Fruit fly (Drosophila melanogaster) whole organism, embryonic: ENCODE measurements around the gene UbcE2H.

ENCODE experiments used
- Abd-B ChIP-seq: fragments of 200-800 bp; sonication (Bioruptor generic); optimal IDR thresholded peaks from 2 replicates; lab custom pipeline; 2018; ENCODE audit warnings: missing biosample characterization, mild to moderate bottlenecking, missing genetic modification characterization, moderate library complexity
- Atf3 ChIP-seq: fragments of 200-800 bp; sonication (Bioruptor generic); optimal IDR thresholded peaks from 3 replicates; lab custom pipeline; 2016; ENCODE audit warnings: missing biosample characterization, missing genetic modification characterization
- CG10147 ChIP-seq: fragments of 200-800 bp; sonication (Bioruptor generic); optimal IDR thresholded peaks from 2 replicates; lab custom pipeline; 2019; ENCODE audit warnings: missing biosample characterization, mild to moderate bottlenecking, missing genetic modification characterization, moderate library complexity
- CG11085 ChIP-seq: fragments of 200-800 bp; sonication (Bioruptor generic); IDR thresholded peaks from 2 replicates; pipeline ENCODE4 v1.3.6; 2022; ENCODE audit warnings: missing biosample characterization, missing genetic modification characterization
- CG12744 ChIP-seq: fragments of 200-800 bp; sonication (Bioruptor generic); optimal IDR thresholded peaks from 2 replicates; lab custom pipeline; 2016; ENCODE audit warnings: missing biosample characterization, missing genetic modification characterization
- CG13775 ChIP-seq: fragments of 200-800 bp; sonication (Bioruptor generic); optimal IDR thresholded peaks from 3 replicates; lab custom pipeline; 2017; ENCODE audit warnings: missing biosample characterization, mild to moderate bottlenecking, missing genetic modification characterization
- CG14441 ChIP-seq: fragments of 200-800 bp; sonication (Bioruptor generic); IDR thresholded peaks from 2 replicates; pipeline ENCODE4 v1.3.6; 2022; ENCODE audit warnings: missing biosample characterization, missing genetic modification characterization
- CG1602 ChIP-seq: fragments of 200-800 bp; sonication (Bioruptor generic); optimal IDR thresholded peaks from 3 replicates; lab custom pipeline; 2016; ENCODE audit warnings: missing biosample characterization, missing genetic modification characterization
- CG16815 ChIP-seq: fragments of 200-800 bp; sonication (Bioruptor generic); optimal IDR thresholded peaks from 3 replicates; lab custom pipeline; 2017; ENCODE audit warnings: missing biosample characterization, mild to moderate bottlenecking, missing genetic modification characterization
- CG17186 ChIP-seq: fragments of 200-800 bp; sonication (Bioruptor generic); optimal IDR thresholded peaks from 3 replicates; lab custom pipeline; 2017; ENCODE audit warnings: missing biosample characterization, missing genetic modification reagents, missing genetic modification characterization
- CG18599 ChIP-seq: fragments of 200-800 bp; sonication (Bioruptor generic); optimal IDR thresholded peaks from 3 replicates; lab custom pipeline; 2017; ENCODE audit warnings: missing biosample characterization, missing genetic modification characterization, mild to moderate bottlenecking, moderate library complexity, missing genetic modification reagents
- CG2129 ChIP-seq: fragments of 200-800 bp; sonication (Bioruptor generic); IDR thresholded peaks from 2 replicates; pipeline ENCODE4 v1.3.6; 2022; ENCODE audit warnings: missing biosample characterization, missing genetic modification characterization; ENCODE audit not compliant: partially characterized antibody
- CG2712 ChIP-seq: fragments of 200-800 bp; optimal IDR thresholded peaks from 3 replicates; lab custom pipeline; 2019; ENCODE audit warnings: missing biosample characterization, mild to moderate bottlenecking, missing genetic modification characterization, moderate library complexity
- CG42726 ChIP-seq: fragments of 200-800 bp; sonication (Bioruptor generic); IDR thresholded peaks from 2 replicates; pipeline ENCODE4 v1.3.6; 2022; ENCODE audit warnings: missing biosample characterization, missing genetic modification characterization; ENCODE audit not compliant: partially characterized antibody
- CG4328 ChIP-seq: fragments of 200-800 bp; sonication (Bioruptor generic); optimal IDR thresholded peaks from 3 replicates; lab custom pipeline; 2017; ENCODE audit warnings: missing biosample characterization, missing genetic modification reagents, missing genetic modification characterization
- CG4360 ChIP-seq: fragments of 200-800 bp; sonication (Bioruptor generic); IDR thresholded peaks from 2 replicates; pipeline ENCODE4 v1.3.6; 2022; ENCODE audit warnings: missing biosample characterization, missing genetic modification characterization
- CG7786 ChIP-seq: fragments of 200-800 bp; sonication (Bioruptor generic); optimal IDR thresholded peaks from 2 replicates; lab custom pipeline; 2016; ENCODE audit warnings: missing biosample characterization, missing genetic modification characterization
- Dll ChIP-seq: fragments of 200-800 bp; sonication (Bioruptor generic); IDR thresholded peaks from 4 replicates; pipeline ENCODE4 v1.3.6; 2022; ENCODE audit warnings: missing biosample characterization, missing genetic modification characterization; ENCODE audit not compliant: partially characterized antibody
- Fer1 ChIP-seq: fragments of 200-800 bp; sonication (Bioruptor generic); optimal IDR thresholded peaks from 2 replicates; lab custom pipeline; 2017; ENCODE audit warnings: missing biosample characterization, mild to moderate bottlenecking, missing genetic modification characterization
- H15 ChIP-seq: fragments of 200-800 bp; sonication (Bioruptor generic); IDR thresholded peaks from 3 replicates; pipeline ENCODE4 v1.3.6; 2022; ENCODE audit warnings: missing biosample characterization, missing genetic modification characterization
- HLH3B ChIP-seq: fragments of 200-800 bp; sonication (Bioruptor generic); IDR thresholded peaks from 2 replicates; pipeline ENCODE4 v1.3.6; 2022; ENCODE audit warnings: missing biosample characterization, missing genetic modification characterization
- Max ChIP-seq: fragments of 200-800 bp; sonication (Bioruptor generic); optimal IDR thresholded peaks from 2 replicates; lab custom pipeline; 2016; ENCODE audit warnings: missing biosample characterization, mild to moderate bottlenecking, missing genetic modification characterization
- Mes4 ChIP-seq: fragments of 200-800 bp; sonication (Bioruptor generic); optimal IDR thresholded peaks from 2 replicates; lab custom pipeline; 2016; ENCODE audit warnings: missing biosample characterization, missing genetic modification characterization
- Spps ChIP-seq: fragments of 200-800 bp; sonication (Bioruptor generic); optimal IDR thresholded peaks from 2 replicates; lab custom pipeline; 2018; ENCODE audit warnings: missing biosample characterization, mild to moderate bottlenecking, missing genetic modification characterization
- Taf1 ChIP-seq: fragments of 200-800 bp; sonication (Bioruptor generic); IDR thresholded peaks from 2 replicates; pipeline ENCODE4 v1.3.6; 2022; ENCODE audit warnings: missing biosample characterization, missing genetic modification characterization
- bsh ChIP-seq, 2 experiments: fragments of 200-800 bp; sonication (Bioruptor generic); optimal IDR thresholded peaks; 2 replicates each; lab custom pipeline; 2017 to 2018; ENCODE audit warnings: mild to moderate bottlenecking in 2 of 2, missing biosample characterization in 2 of 2, missing genetic modification characterization in 2 of 2, moderate library complexity in 1 of 2
- chm ChIP-seq: fragments of 200-800 bp; sonication (Bioruptor generic); IDR thresholded peaks from 2 replicates; pipeline ENCODE4 v1.3.6; 2022; ENCODE audit warnings: missing biosample characterization, missing genetic modification characterization
- corto ChIP-seq: fragments of 200-800 bp; sonication (Bioruptor generic); optimal IDR thresholded peaks from 2 replicates; lab custom pipeline; 2016; ENCODE audit warnings: missing biosample characterization, mild to moderate bottlenecking, missing genetic modification characterization, moderate library complexity
- danr ChIP-seq: fragments of 200-800 bp; sonication (Bioruptor generic); IDR thresholded peaks from 2 replicates; pipeline ENCODE4 v1.3.6; 2022; ENCODE audit warnings: missing biosample characterization, missing genetic modification characterization
- disco-r ChIP-seq: fragments of 200-800 bp; sonication (Bioruptor generic); optimal IDR thresholded peaks from 2 replicates; lab custom pipeline; 2016; ENCODE audit warnings: missing biosample characterization, missing genetic modification characterization
- dmrt99B ChIP-seq: fragments of 200-800 bp; sonication (Bioruptor generic); optimal IDR thresholded peaks from 2 replicates; lab custom pipeline; 2018; ENCODE audit warnings: missing biosample characterization, mild to moderate bottlenecking, missing genetic modification characterization, moderate library complexity
- ems ChIP-seq: fragments of 200-800 bp; sonication (Bioruptor generic); optimal IDR thresholded peaks from 3 replicates; lab custom pipeline; 2016; ENCODE audit warnings: missing biosample characterization, missing genetic modification characterization
- eyg ChIP-seq: fragments of 200-800 bp; sonication (Bioruptor generic); optimal IDR thresholded peaks from 3 replicates; lab custom pipeline; 2016; ENCODE audit warnings: missing biosample characterization, missing genetic modification characterization
- fd3F ChIP-seq: fragments of 200-800 bp; sonication (Bioruptor generic); optimal IDR thresholded peaks from 2 replicates; lab custom pipeline; 2018; ENCODE audit warnings: missing biosample characterization, mild to moderate bottlenecking, missing genetic modification characterization, moderate library complexity
- gcm2 ChIP-seq: fragments of 200-800 bp; sonication (Bioruptor generic); optimal IDR thresholded peaks from 2 replicates; lab custom pipeline; 2016; ENCODE audit warnings: missing biosample characterization, missing genetic modification characterization
- nerfin-2 ChIP-seq: fragments of 200-800 bp; sonication (Bioruptor generic); IDR thresholded peaks from 2 replicates; pipeline ENCODE4 v1.3.6; 2022; ENCODE audit warnings: missing biosample characterization, missing genetic modification characterization; ENCODE audit not compliant: partially characterized antibody
- pan ChIP-seq, 4 experiments: fragments of >200 bp in 3 of 4; fragments of 200-800 bp in 1 of 4; sonication (Bioruptor generic) in 1 of 4; optimal IDR thresholded peaks in 3 of 4; IDR thresholded peaks in 1 of 4; 2 replicates each; pipeline versions ENCODE4 v1.3.6 to Lab custom; 2017 to 2022; ENCODE audit warnings: missing biosample characterization in 2 of 4, missing genetic modification characterization in 2 of 4, mixed read lengths in 1 of 4
- psq ChIP-seq: fragments of 200-800 bp; sonication (Bioruptor generic); optimal IDR thresholded peaks from 2 replicates; lab custom pipeline; 2017; ENCODE audit warnings: missing biosample characterization, missing genetic modification characterization
- pzg ChIP-seq: fragments of 200-800 bp; sonication (Bioruptor generic); optimal IDR thresholded peaks from 3 replicates; lab custom pipeline; 2018; ENCODE audit warnings: missing biosample characterization, mild to moderate bottlenecking, missing genetic modification characterization, moderate library complexity
- ranshi ChIP-seq: fragments of 200-800 bp; sonication (Bioruptor generic); IDR thresholded peaks from 2 replicates; pipeline ENCODE4 v1.3.6; 2022; ENCODE audit warnings: missing biosample characterization, missing genetic modification characterization
- repo ChIP-seq: fragments of 200-800 bp; sonication (Bioruptor generic); optimal IDR thresholded peaks from 2 replicates; lab custom pipeline; 2016; ENCODE audit warnings: missing biosample characterization, missing genetic modification characterization
- slp2 ChIP-seq: fragments of 200-800 bp; sonication (Bioruptor generic); optimal IDR thresholded peaks from 2 replicates; lab custom pipeline; 2016; ENCODE audit warnings: missing biosample characterization, missing genetic modification characterization
- sob ChIP-seq: fragments of 200-800 bp; sonication (Bioruptor generic); IDR thresholded peaks from 2 replicates; pipeline ENCODE4 v1.3.6; 2022; ENCODE audit warnings: missing biosample characterization, missing genetic modification characterization
- sug ChIP-seq: fragments of 200-800 bp; optimal IDR thresholded peaks from 2 replicates; lab custom pipeline; 2019; ENCODE audit warnings: missing biosample characterization, mild to moderate bottlenecking, missing genetic modification characterization, moderate library complexity
- tap ChIP-seq: fragments of 200-800 bp; optimal IDR thresholded peaks from 3 replicates; lab custom pipeline; 2019; ENCODE audit warnings: missing biosample characterization, mild to moderate bottlenecking, missing genetic modification characterization, moderate library complexity
- tna ChIP-seq: fragments of 200-800 bp; sonication (Bioruptor generic); IDR thresholded peaks from 2 replicates; pipeline ENCODE4 v1.3.6; 2022; ENCODE audit warnings: missing biosample characterization, missing genetic modification characterization; ENCODE audit not compliant: partially characterized antibody
- yki ChIP-seq: fragments of >200 bp; optimal IDR thresholded peaks from 3 replicates; lab custom pipeline; 2018
- zen2 ChIP-seq: fragments of 200-800 bp; sonication (Bioruptor generic); IDR thresholded peaks from 3 replicates; pipeline ENCODE4 v1.3.6; 2022; ENCODE audit warnings: missing biosample characterization, missing genetic modification characterization; ENCODE audit not compliant: partially characterized antibody

The UbcE2H gene

DNA sequence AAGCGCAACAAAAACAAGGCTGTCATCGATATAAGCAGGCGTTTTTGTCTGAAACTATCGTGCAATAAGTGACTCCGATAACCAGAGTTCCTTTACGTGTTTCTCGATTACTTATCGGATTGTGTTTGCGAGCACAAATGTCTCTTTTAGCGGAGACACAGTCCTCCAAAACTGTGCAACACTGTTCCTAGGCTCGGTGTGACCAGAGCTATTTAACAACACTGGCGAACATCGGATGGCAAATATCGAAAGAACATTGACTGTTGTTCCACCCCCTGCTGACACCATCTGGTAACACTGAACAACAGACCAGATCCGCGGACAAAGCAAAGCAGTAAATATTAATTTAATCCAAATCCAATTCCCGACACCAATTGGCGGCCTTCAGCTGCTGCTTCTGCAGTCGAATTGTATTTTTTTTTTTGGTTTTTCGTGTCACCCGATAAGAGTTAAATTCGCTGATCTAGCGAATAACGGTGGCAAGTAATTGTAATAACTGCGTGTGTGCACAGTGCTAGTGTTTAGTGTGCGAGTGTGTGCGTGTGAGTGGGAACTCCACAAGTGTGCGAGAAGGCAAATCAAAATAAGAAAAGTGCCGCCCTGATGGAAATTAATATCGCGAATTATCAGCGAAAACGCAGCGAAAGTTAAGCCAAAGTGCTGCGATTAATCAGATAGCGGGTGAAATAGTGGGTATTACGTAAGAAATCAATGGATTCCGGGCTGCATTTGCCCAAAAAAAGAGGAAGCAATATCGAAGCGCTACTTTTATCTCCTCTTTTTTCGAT, 32.3 kb downstream of the UbcE2H start, which contains the start of gene mys (continued):
- TF ChIP-seq H15 (no peak), eyg (GFP tag; lab: Kevin White, UChicago) (peak; percentile 71), CG14441 (peak; percentile 62), CG10147 (GFP tag; lab: Kevin White, UChicago) (no peak), Abd-B (GFP tag; lab: Kevin White, UChicago) (no peak), CG2712 (tag; lab: Kevin White, UChicago) (peak; percentile 55), sug (peak; percentile 77), pzg (peak; percentile 100), CG1602 (peak; percentile 48), Taf1 (GFP tag; lab: Robert Waterston, UW) (no peak; the same call in 1 of the 2 replicates), tap (tag; lab: Kevin White, UChicago) (no peak), CG18599 (GFP tag; lab: Kevin White, UChicago) (peak; percentile 73), sob (GFP tag; lab: Robert Waterston, UW) (peak; percentile 83), CG11085 (GFP tag; lab: Robert Waterston, UW) (peak; percentile 51; the same call in 1 of the 2 replicates), chm (peak; percentile 83), Atf3 (GFP tag; lab: Kevin White, UChicago) (peak; percentile 43), nerfin-2 (GFP tag; lab: Robert Waterston, UW) (peak; percentile 93), psq (GFP tag; lab: Kevin White, UChicago) (peak; percentile 26), slp2 (peak; percentile 8), tna (GFP tag; lab: Robert Waterston, UW) (peak; percentile 90), ranshi (GFP tag; lab: Robert Waterston, UW) (peak; percentile 58), HLH3B (peak; percentile 54; the same call in 1 of the 2 replicates), CG7786 (peak; percentile 72), repo (GFP tag; lab: Kevin White, UChicago) (peak; percentile 64), danr (GFP tag; lab: Robert Waterston, UW) (no peak), yki (lab: Kevin White, UChicago) (no peak), CG2129 (GFP tag; lab: Robert Waterston, UW) (peak; percentile 87), Dll (peak; percentile 92), CG4360 (peak; percentile 15; the same call in 1 of the 2 replicates), gcm2 (peak; percentile 17), Mes4 (GFP tag; lab: Kevin White, UChicago) (peak; percentile 43), CG16815 (GFP tag; lab: Kevin White, UChicago) (peak; percentile 35), pan (optimal IDR thresholded peaks at IDR 0.05; lab: Kevin White, UChicago) (no peak), pan (GFP tag; optimal IDR thresholded peaks at IDR 0.05 in 1 of 2, IDR thresholded peaks at IDR 0.05 in 1 of 2) (peak in 1 of 2 experiments; percentile 60), zen2 (GFP tag; lab: Robert Waterston, UW) (peak; percentile 94), CG13775 (GFP tag; lab: Kevin White, UChicago) (no peak), fd3F (GFP tag; lab: Kevin White, UChicago) (peak; percentile 21), CG42726 (GFP tag; lab: Robert Waterston, UW) (peak; percentile 97), corto (GFP tag; lab: Kevin White, UChicago) (no peak), dmrt99B (tag; lab: Kevin White, UChicago) (no peak), Fer1 (GFP tag; lab: Kevin White, UChicago) (peak; percentile 73), CG12744 (GFP tag; lab: Kevin White, UChicago) (peak; percentile 60), disco-r (GFP tag; lab: Kevin White, UChicago) (peak; percentile 37), bsh (GFP tag; optimal IDR thresholded peaks at IDR 0.05; lab: Kevin White, UChicago) (peak; percentile 34 to 52), CG4328 (no peak), CG17186 (GFP tag; lab: Kevin White, UChicago) (peak; percentile 91), Spps (tag; lab: Kevin White, UChicago) (no peak), Max (no peak), ems (GFP tag; lab: Kevin White, UChicago) (peak; percentile 71)
